Fruit fly (Drosophila melanogaster): Measurements from ENCODE around the gene CG6770.

The CG6770 gene

DNA sequence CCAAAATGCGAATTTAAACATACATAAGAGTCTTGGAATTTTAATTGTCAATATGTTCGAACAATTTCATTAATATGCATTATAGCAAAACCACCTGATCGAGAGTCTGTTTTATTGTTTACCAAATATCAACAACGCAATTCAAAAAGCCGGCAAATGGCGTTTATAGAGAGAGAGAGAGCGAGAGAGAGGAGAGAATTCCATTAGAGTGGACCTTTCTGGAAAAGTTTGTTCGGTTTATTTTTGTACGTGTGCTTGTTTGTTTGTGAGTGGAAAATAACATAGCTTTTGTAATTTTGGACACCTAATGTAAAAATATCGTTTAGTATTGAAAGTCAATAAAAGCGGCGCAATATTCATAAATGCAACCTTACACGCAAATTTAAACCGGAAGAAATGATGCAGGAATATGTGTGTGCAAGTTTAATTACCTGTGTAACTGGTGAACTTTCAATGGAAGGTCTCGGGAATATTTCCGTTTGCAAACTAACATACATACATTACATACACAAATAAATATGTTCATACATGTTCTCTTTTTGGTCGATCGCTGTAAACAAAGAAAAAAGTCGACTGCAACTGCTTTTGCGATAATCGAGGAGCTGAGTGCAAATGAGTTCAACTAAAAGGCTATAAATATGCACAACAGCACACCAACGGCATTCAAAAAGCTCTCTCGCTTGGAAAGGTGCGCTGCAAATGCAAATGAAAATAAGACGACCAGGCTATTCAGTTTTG lies 1.1 kb downstream of the CG6770 start, which contains the start of gene CG6785 (continued):
- no peak for TF ChIP-seq CG2199 (GFP tag; IDR thresholded peaks at IDR 0.05)
- peak; percentile 86 for TF ChIP-seq trh (GFP tag; optimal IDR thresholded peaks at IDR 0.05)
- no peak for TF ChIP-seq dan (GFP tag; IDR thresholded peaks at IDR 0.05)
- TF ChIP-seq CG3281 (GFP tag; optimal IDR thresholded peaks at IDR 0.05): peak; percentile 76
- peak; percentile 80 for TF ChIP-seq CG11504 (tag; optimal IDR thresholded peaks at IDR 0.05)
- TF ChIP-seq Doc2 (GFP tag; IDR thresholded peaks at IDR 0.05): no peak
- TF ChIP-seq CG11247 (GFP tag; IDR thresholded peaks at IDR 0.05): peak; percentile 30; the same call in 1 of the 2 replicates
- no peak for TF ChIP-seq zen2 (GFP tag; IDR thresholded peaks at IDR 0.05; ENCODE audit: partially characterized antibody)
- no peak for TF ChIP-seq nerfin-2 (GFP tag; IDR thresholded peaks at IDR 0.05; ENCODE audit: partially characterized antibody)
- TF ChIP-seq Mes4 (GFP tag; optimal IDR thresholded peaks at IDR 0.05): peak; percentile 91
- peak; percentile 26; the same call in 1 of the 3 replicates for TF ChIP-seq CG34224 (GFP tag; IDR thresholded peaks at IDR 0.05; ENCODE audit: partially characterized antibody)
- TF ChIP-seq Awh (GFP tag; IDR thresholded peaks at IDR 0.05): peak; percentile 80
- no peak for TF ChIP-seq fu2 (GFP tag; optimal IDR thresholded peaks at IDR 0.05)
- TF ChIP-seq CG14710 (tag; optimal IDR thresholded peaks at IDR 0.05): peak; percentile 73
- TF ChIP-seq tap (tag; optimal IDR thresholded peaks at IDR 0.05): peak; percentile 76
- TF ChIP-seq CG2116 (GFP tag; optimal IDR thresholded peaks at IDR 0.05): peak; percentile 79
- TF ChIP-seq CG8924 (tag; optimal IDR thresholded peaks at IDR 0.05): peak; percentile 85
- TF ChIP-seq HLH54F (GFP tag; optimal IDR thresholded peaks at IDR 0.05): peak; percentile 61
- no peak for TF ChIP-seq CG10565 (GFP tag; optimal IDR thresholded peaks at IDR 0.05)
- no peak for TF ChIP-seq CG14667 (GFP tag; IDR thresholded peaks at IDR 0.05)
- no peak for TF ChIP-seq gsb (GFP tag; IDR thresholded peaks at IDR 0.05)
- no peak for TF ChIP-seq ara (GFP tag; IDR thresholded peaks at IDR 0.05)
- no peak for TF ChIP-seq Doc3 (GFP tag; IDR thresholded peaks at IDR 0.05; ENCODE audit: partially characterized antibody)
- peak; percentile 66 for TF ChIP-seq maf-S (GFP tag; optimal IDR thresholded peaks at IDR 0.05)
- TF ChIP-seq CrebB (tag; optimal IDR thresholded peaks at IDR 0.05): peak; percentile 96
- TF ChIP-seq CG14965 (GFP tag; optimal IDR thresholded peaks at IDR 0.05; ENCODE audit: borderline replicate concordance): peak; percentile 78
- 0 out of 3 replicates have a peak, but pooled peaks have one; percentile 47 for TF ChIP-seq row (GFP tag; IDR thresholded peaks at IDR 0.05)
- peak; percentile 28; the same call in 1 of the 2 replicates for TF ChIP-seq CG14441 (GFP tag; IDR thresholded peaks at IDR 0.05)
- no peak; the same call in 1 of the 2 replicates for TF ChIP-seq Nf-YA (GFP tag; IDR thresholded peaks at IDR 0.05)
- peak; percentile 19 for TF ChIP-seq Chrac-16 (GFP tag; optimal IDR thresholded peaks at IDR 0.05)
- peak; percentile 38 for TF ChIP-seq jumu (GFP tag; optimal IDR thresholded peaks at IDR 0.05)
- peak; percentile 77 for TF ChIP-seq gcm2 (GFP tag; optimal IDR thresholded peaks at IDR 0.05)
- TF ChIP-seq sens-2 (GFP tag; IDR thresholded peaks at IDR 0.05): peak; percentile 29; the same call in 1 of the 2 replicates
- no peak for TF ChIP-seq CG6791 (GFP tag; IDR thresholded peaks at IDR 0.05; ENCODE audit: partially characterized antibody)
- peak; percentile 41; the same call in 1 of the 3 replicates for TF ChIP-seq dysf (GFP tag; IDR thresholded peaks at IDR 0.05)
- TF ChIP-seq ATbp (GFP tag; optimal IDR thresholded peaks at IDR 0.05): peak; percentile 98
- peak; percentile 94 for TF ChIP-seq lab (GFP tag; optimal IDR thresholded peaks at IDR 0.05)
- TF ChIP-seq CG9727 (GFP tag; optimal IDR thresholded peaks at IDR 0.05): peak; percentile 78
- TF ChIP-seq stwl (tag; optimal IDR thresholded peaks at IDR 0.05): no peak
- peak; percentile 78 for TF ChIP-seq Hand (GFP tag; optimal IDR thresholded peaks at IDR 0.05)
- TF ChIP-seq al (GFP tag; IDR thresholded peaks at IDR 0.05): no peak
- peak; percentile 81 for TF ChIP-seq mirr (GFP tag; optimal IDR thresholded peaks at IDR 0.05)
- TF ChIP-seq CG12769 (tag; optimal IDR thresholded peaks at IDR 0.05): peak; percentile 81
- TF ChIP-seq tin (GFP tag; optimal IDR thresholded peaks at IDR 0.05): peak; percentile 56
- peak; percentile 57 for TF ChIP-seq CG18476 (GFP tag; optimal IDR thresholded peaks at IDR 0.05)
- TF ChIP-seq CG7987 (GFP tag; optimal IDR thresholded peaks at IDR 0.05): peak; percentile 93
- TF ChIP-seq ranshi (GFP tag; IDR thresholded peaks at IDR 0.05): peak; percentile 67; the same call in 1 of the 2 replicates
- no peak for TF ChIP-seq CG9797 (GFP tag; optimal IDR thresholded peaks at IDR 0.05)
- TF ChIP-seq CG13424 (tag; optimal IDR thresholded peaks at IDR 0.05): peak; percentile 73
